Worm (Caenorhabditis elegans) whole organism, young adult: ENCODE measurements around the gene ZK822.1.
A peak's percentile ranks its signal among the peaks of the same experiment; 100 is the strongest.

Experiments used
- B0261.1 ChIP-seq: sonication (generic microtip); optimal IDR thresholded peaks from 2 replicates; lab custom pipeline; 2016; ENCODE audit warnings: mild to moderate bottlenecking, missing genetic modification characterization, moderate library complexity, missing compliant biosample characterization
- D2030.7 ChIP-seq: fragments of 200-800 bp; sonication (Bioruptor generic); IDR thresholded peaks from 2 replicates; pipeline ENCODE4 v1.3.6; 2022; ENCODE audit warnings: missing genetic modification reagents, missing genetic modification characterization, missing compliant biosample characterization
- F10E7.11 ChIP-seq: sonication (generic microtip); optimal IDR thresholded peaks from 2 replicates; lab custom pipeline; 2017; ENCODE audit warnings: mild to moderate bottlenecking, missing genetic modification characterization, moderate library complexity, missing compliant biosample characterization
- F22D6.2 ChIP-seq: sonication (generic microtip); optimal IDR thresholded peaks from 2 replicates; lab custom pipeline; 2016; ENCODE audit warnings: mild to moderate bottlenecking, missing genetic modification characterization, missing compliant biosample characterization
- F23B12.7 ChIP-seq: sonication (generic microtip); optimal IDR thresholded peaks from 2 replicates; lab custom pipeline; 2017; ENCODE audit warnings: missing genetic modification characterization, mild to moderate bottlenecking, missing compliant biosample characterization, antibody characterized with exemption, moderate library complexity; ENCODE audit not compliant: insufficient read depth
- F39B2.1 ChIP-seq: fragments of 200-800 bp; sonication (Bioruptor generic); IDR thresholded peaks from 2 replicates; pipeline ENCODE4 v1.3.6; 2022; ENCODE audit warnings: missing genetic modification reagents, missing genetic modification characterization, missing compliant biosample characterization
- K11D2.4 ChIP-seq: fragments of 200-800 bp; sonication (Bioruptor generic); IDR thresholded peaks from 2 replicates; pipeline ENCODE4 v1.3.6; 2022; ENCODE audit warnings: missing genetic modification reagents, missing genetic modification characterization, missing compliant biosample characterization
- K12H6.12 ChIP-seq: fragments of 200-800 bp; sonication (Bioruptor generic); optimal IDR thresholded peaks from 2 replicates; lab custom pipeline; 2018; ENCODE audit warnings: mild to moderate bottlenecking, missing genetic modification characterization, missing compliant biosample characterization
- ZK185.1 ChIP-seq: sonication (generic microtip); optimal IDR thresholded peaks from 2 replicates; lab custom pipeline; 2016; ENCODE audit warnings: mild to moderate bottlenecking, missing genetic modification characterization, missing compliant biosample characterization; ENCODE audit not compliant: poor library complexity, severe bottlenecking
- akir-1 ChIP-seq: fragments of 200-800 bp; sonication (Bioruptor generic); optimal IDR thresholded peaks from 2 replicates; lab custom pipeline; 2018; ENCODE audit warnings: mild to moderate bottlenecking, missing genetic modification characterization, moderate library complexity, missing compliant biosample characterization
- ama-1 ChIP-seq, 3 experiments: fragments of 150-350 bp in 1 of 3; sonication (generic microtip) in 2 of 3; optimal IDR thresholded peaks; 2 replicates each; lab custom pipeline; 2014 to 2018; ENCODE audit warnings: missing biosample characterization in 2 of 3, missing genetic modification characterization in 2 of 3, missing genetic modification reagents in 2 of 3
- aptf-2 ChIP-seq: fragments of 200-800 bp; sonication (Bioruptor generic); conservative IDR thresholded peaks from 2 replicates; pipeline ENCODE4 v1.3.6; 2022; ENCODE audit warnings: missing genetic modification reagents, missing genetic modification characterization, missing compliant biosample characterization
- attf-6 ChIP-seq: fragments of 200-800 bp; sonication (Bioruptor generic); IDR thresholded peaks from 2 replicates; pipeline ENCODE4 v1.3.6; 2022; ENCODE audit warnings: missing genetic modification reagents, missing genetic modification characterization, missing compliant biosample characterization
- bed-2 ChIP-seq: fragments of 200-800 bp; sonication (Bioruptor generic); IDR thresholded peaks from 2 replicates; pipeline ENCODE4 v1.3.6; 2022; ENCODE audit warnings: missing genetic modification reagents, missing genetic modification characterization, missing compliant biosample characterization
- ceh-40 ChIP-seq: fragments of 200-800 bp; sonication (Bioruptor generic); IDR thresholded peaks from 2 replicates; pipeline ENCODE4 v1.3.6; 2022; ENCODE audit warnings: missing genetic modification characterization, missing compliant biosample characterization
- ceh-79 ChIP-seq: sonication (generic microtip); optimal IDR thresholded peaks from 2 replicates; lab custom pipeline; 2017; ENCODE audit warnings: mild to moderate bottlenecking, missing genetic modification characterization, missing compliant biosample characterization
- chd-7 ChIP-seq: sonication (generic microtip); optimal IDR thresholded peaks from 2 replicates; lab custom pipeline; 2016; ENCODE audit warnings: mild to moderate bottlenecking, missing genetic modification characterization, moderate library complexity, missing compliant biosample characterization
- dpl-1 ChIP-seq: fragments of 150-350 bp; optimal IDR thresholded peaks from 2 replicates; lab custom pipeline; 2014; ENCODE audit warnings: missing biosample characterization, missing genetic modification reagents, missing genetic modification characterization
- efl-1 ChIP-seq: fragments of 150-350 bp; optimal IDR thresholded peaks from 2 replicates; lab custom pipeline; 2014; ENCODE audit warnings: missing biosample characterization, missing genetic modification reagents, missing genetic modification characterization
- egl-44 ChIP-seq: fragments of 200-800 bp; sonication (Bioruptor generic); IDR thresholded peaks from 2 replicates; pipeline ENCODE4 v1.3.6; 2022; ENCODE audit warnings: missing genetic modification reagents, missing genetic modification characterization, missing compliant biosample characterization
- ekl-4 ChIP-seq: fragments of 200-800 bp; sonication (Bioruptor generic); IDR thresholded peaks from 2 replicates; pipeline ENCODE4 v1.3.6; 2022; ENCODE audit warnings: missing genetic modification reagents, missing genetic modification characterization, missing compliant biosample characterization
- gei-17 ChIP-seq: fragments of 200-800 bp; sonication (Bioruptor generic); optimal IDR thresholded peaks from 2 replicates; lab custom pipeline; 2018; ENCODE audit warnings: mild to moderate bottlenecking, missing genetic modification characterization, missing compliant biosample characterization
- him-1 ChIP-seq: sonication (generic microtip); optimal IDR thresholded peaks from 2 replicates; lab custom pipeline; 2016; ENCODE audit warnings: missing genotype, missing genetic modification reagents, missing genetic modification characterization, missing compliant biosample characterization
- hlh-12 ChIP-seq: sonication (generic microtip); optimal IDR thresholded peaks from 2 replicates; lab custom pipeline; 2016; ENCODE audit warnings: missing genetic modification characterization, missing compliant biosample characterization
- let-526 ChIP-seq: fragments of 200-800 bp; sonication (Bioruptor generic); IDR thresholded peaks from 2 replicates; pipeline ENCODE4 v1.3.6; 2022; ENCODE audit warnings: missing genetic modification reagents, missing genetic modification characterization, missing compliant biosample characterization
- lin-35 ChIP-seq, 3 experiments: fragments of 150-350 bp in 2 of 3; sonication (generic microtip) in 1 of 3; optimal IDR thresholded peaks; 2 replicates each; lab custom pipeline; 2014 to 2018; ENCODE audit warnings: missing biosample characterization in 3 of 3, missing genetic modification characterization in 3 of 3, missing genetic modification reagents in 3 of 3
- lin-54 ChIP-seq: fragments of 200-800 bp; sonication (Bioruptor generic); optimal IDR thresholded peaks from 2 replicates; lab custom pipeline; 2018; ENCODE audit warnings: mild to moderate bottlenecking, missing genetic modification characterization, missing compliant biosample characterization
- madf-3 ChIP-seq: fragments of 200-800 bp; sonication (Bioruptor generic); IDR thresholded peaks from 2 replicates; pipeline ENCODE4 v1.3.6; 2022; ENCODE audit warnings: missing genetic modification reagents, missing genetic modification characterization, missing compliant biosample characterization
- mel-28 ChIP-seq: sonication (generic microtip); optimal IDR thresholded peaks from 2 replicates; lab custom pipeline; 2016; ENCODE audit warnings: borderline replicate concordance, mild to moderate bottlenecking, missing genetic modification characterization, missing compliant biosample characterization
- mes-4 ChIP-seq: sonication (generic microtip); optimal IDR thresholded peaks from 2 replicates; lab custom pipeline; 2016; ENCODE audit warnings: missing genotype, missing genetic modification characterization, missing compliant biosample characterization
- nfya-2 ChIP-seq: fragments of 200-800 bp; sonication (Bioruptor generic); IDR thresholded peaks from 2 replicates; pipeline ENCODE4 v1.3.6; 2022; ENCODE audit warnings: missing genetic modification reagents, missing genetic modification characterization, missing compliant biosample characterization
- nfyb-1 ChIP-seq: fragments of 200-800 bp; sonication (Bioruptor generic); IDR thresholded peaks from 2 replicates; pipeline ENCODE4 v1.3.6; 2022; ENCODE audit warnings: missing genetic modification reagents, missing genetic modification characterization, missing compliant biosample characterization
- nhr-80 ChIP-seq: sonication (generic microtip); optimal IDR thresholded peaks from 2 replicates; lab custom pipeline; 2016; ENCODE audit warnings: missing genetic modification characterization, missing compliant biosample characterization
- pbrm-1 ChIP-seq: fragments of 200-800 bp; sonication (Bioruptor generic); IDR thresholded peaks from 2 replicates; pipeline ENCODE4 v1.3.6; 2022; ENCODE audit warnings: missing genetic modification reagents, missing genetic modification characterization, missing compliant biosample characterization
- snpc-1.1 ChIP-seq: sonication (generic microtip); optimal IDR thresholded peaks from 2 replicates; lab custom pipeline; 2017; ENCODE audit warnings: missing genetic modification characterization, mild to moderate bottlenecking, missing compliant biosample characterization, antibody characterized with exemption, moderate library complexity, missing genotype, missing genetic modification reagents; ENCODE audit not compliant: insufficient read depth
- snpc-1.3 ChIP-seq: sonication (generic microtip); optimal IDR thresholded peaks from 2 replicates; lab custom pipeline; 2017; ENCODE audit warnings: missing genetic modification characterization, mild to moderate bottlenecking, missing compliant biosample characterization, antibody characterized with exemption, moderate library complexity, missing genotype, missing genetic modification reagents; ENCODE audit not compliant: insufficient read depth
- snpc-4 ChIP-seq, 5 experiments: fragments of 150-350 bp in 1 of 5; sonication (generic microtip) in 4 of 5; optimal IDR thresholded peaks; 2 replicates each; lab custom pipeline; 2014 to 2018; ENCODE audit warnings: missing genetic modification characterization in 5 of 5, missing biosample characterization in 3 of 5, antibody characterized with exemption in 2 of 5, mild to moderate bottlenecking in 2 of 5, missing compliant biosample characterization in 2 of 5, missing genotype in 2 of 5, moderate library complexity in 2 of 5, missing genetic modification reagents in 1 of 5
- somi-1 ChIP-seq: fragments of 200-800 bp; sonication (Bioruptor generic); optimal IDR thresholded peaks from 2 replicates; lab custom pipeline; 2018; ENCODE audit warnings: mild to moderate bottlenecking, missing genetic modification characterization, missing compliant biosample characterization
- sptf-2 ChIP-seq: fragments of 200-800 bp; sonication (Bioruptor generic); optimal IDR thresholded peaks from 2 replicates; lab custom pipeline; 2018; ENCODE audit warnings: mild to moderate bottlenecking, missing genetic modification characterization, missing compliant biosample characterization
- tbx-9 ChIP-seq: sonication (generic microtip); optimal IDR thresholded peaks from 2 replicates; lab custom pipeline; 2016; ENCODE audit warnings: borderline replicate concordance, missing genetic modification characterization, inconsistent platforms, missing compliant biosample characterization
- unc-62 ChIP-seq: fragments of 150-350 bp; optimal IDR thresholded peaks from 2 replicates; lab custom pipeline; 2014; ENCODE audit warnings: missing biosample characterization, missing genetic modification reagents, missing genetic modification characterization
- zim-3 ChIP-seq: sonication (generic microtip); optimal IDR thresholded peaks from 2 replicates; lab custom pipeline; 2017; ENCODE audit warnings: mild to moderate bottlenecking, missing genetic modification characterization, moderate library complexity, missing compliant biosample characterization
- ztf-25 ChIP-seq: fragments of 200-800 bp; sonication (Bioruptor generic); IDR thresholded peaks from 2 replicates; pipeline ENCODE4 v1.3.6; 2022; ENCODE audit warnings: missing genetic modification reagents, missing genetic modification characterization, missing compliant biosample characterization
- ztf-26 ChIP-seq: sonication (generic microtip); optimal IDR thresholded peaks from 2 replicates; lab custom pipeline; 2017; ENCODE audit warnings: missing genetic modification characterization, missing compliant biosample characterization
- ztf-28 ChIP-seq: fragments of 200-800 bp; sonication (Bioruptor generic); IDR thresholded peaks from 2 replicates; pipeline ENCODE4 v1.3.6; 2022; ENCODE audit warnings: missing genetic modification reagents, missing genetic modification characterization, missing compliant biosample characterization
- ztf-3 ChIP-seq: fragments of 200-800 bp; sonication (Bioruptor generic); optimal IDR thresholded peaks from 2 replicates; lab custom pipeline; 2018; ENCODE audit warnings: mild to moderate bottlenecking, missing genetic modification characterization, missing compliant biosample characterization
- ztf-6 ChIP-seq: fragments of 200-800 bp; sonication (Bioruptor generic); IDR thresholded peaks from 2 replicates; pipeline ENCODE4 v1.3.6; 2022; ENCODE audit warnings: missing genetic modification reagents, missing genetic modification characterization, missing compliant biosample characterization

Gene ZK822.1

DNA sequence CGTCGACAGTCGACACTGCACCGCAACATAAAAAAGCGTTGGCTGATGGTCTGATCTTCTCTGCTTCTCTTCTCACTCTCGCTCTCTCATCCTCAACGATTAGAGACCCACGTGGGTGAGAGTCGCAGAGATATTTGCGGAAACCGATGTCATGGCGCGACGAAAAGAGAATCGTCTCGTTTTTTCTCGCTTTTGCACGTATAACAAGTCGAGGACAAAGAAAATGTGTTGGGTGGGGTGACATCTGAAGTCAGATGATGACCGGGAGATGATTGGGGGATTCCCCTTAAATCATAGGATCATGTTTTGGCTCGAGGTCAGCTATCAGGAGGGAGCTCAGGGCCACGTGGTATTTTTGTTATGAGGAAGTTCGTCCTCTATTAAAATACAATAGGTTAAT, 34.5 kb upstream of the ZK822.1 start (continued):
- no peak for TF ChIP-seq dpl-1 (GFP tag; lab: Kevin White, UChicago)
- no peak for TF ChIP-seq ztf-28
- TF ChIP-seq ztf-6 (GFP tag; lab: Robert Waterston, UW): no peak
- TF ChIP-seq nfyb-1 (GFP tag; lab: Robert Waterston, UW): peak; percentile 81; the same call in 1 of the 2 replicates
- no peak for TF ChIP-seq tbx-9 (tag; lab: Kevin White, UChicago)
- peak; percentile 32 for TF ChIP-seq akir-1 (GFP tag; lab: Kevin White, UChicago)
- TF ChIP-seq mel-28 (tag; lab: Kevin White, UChicago): no peak
- peak; percentile 90 for TF ChIP-seq egl-44 (GFP tag; lab: Robert Waterston, UW)
- TF ChIP-seq F23B12.7: no peak
- peak; percentile 74; the same call in 1 of the 2 replicates for TF ChIP-seq let-526 (GFP tag; lab: Robert Waterston, UW)
- no peak for TF ChIP-seq sptf-2 (GFP tag; lab: Kevin White, UChicago)
- no peak for TF ChIP-seq F39B2.1 (GFP tag; lab: Robert Waterston, UW)
- no peak for TF ChIP-seq F10E7.11 (tag; lab: Kevin White, UChicago)
- no peak for TF ChIP-seq B0261.1 (tag; lab: Kevin White, UChicago)
- TF ChIP-seq madf-3: no peak
- peak; percentile 74 for TF ChIP-seq gei-17 (GFP tag; lab: Kevin White, UChicago)
- TF ChIP-seq unc-62: no peak
- TF ChIP-seq K11D2.4 (GFP tag; lab: Robert Waterston, UW): peak; percentile 93
- TF ChIP-seq lin-54 (GFP tag; lab: Kevin White, UChicago): peak; percentile 40
- peak; percentile 94 for TF ChIP-seq chd-7 (tag; lab: Kevin White, UChicago)
- TF ChIP-seq mes-4 (tag; lab: Kevin White, UChicago): no peak
- TF ChIP-seq nhr-80 (tag; lab: Kevin White, UChicago): peak; percentile 84
- no peak for TF ChIP-seq ztf-25 (GFP tag; lab: Robert Waterston, UW)
- TF ChIP-seq snpc-1.1 (tag; lab: Kevin White, UChicago): no peak
- no peak for TF ChIP-seq zim-3 (tag; lab: Kevin White, UChicago)
- TF ChIP-seq ztf-26 (tag; lab: Kevin White, UChicago): peak; percentile 97
- TF ChIP-seq bed-2: no peak
- no peak for TF ChIP-seq aptf-2 (GFP tag; lab: Robert Waterston, UW)
- TF ChIP-seq pbrm-1: peak; percentile 44; the same call in 1 of the 2 replicates
- no peak for TF ChIP-seq nfya-2 (GFP tag; lab: Robert Waterston, UW)
- no peak for TF ChIP-seq ama-1 (optimal IDR thresholded peaks at IDR 0.05; lab: Kevin White, UChicago)
- no peak for TF ChIP-seq ama-1 (GFP tag; optimal IDR thresholded peaks at IDR 0.05; lab: Kevin White, UChicago)
- no peak for TF ChIP-seq hlh-12 (tag; lab: Kevin White, UChicago)
- TF ChIP-seq snpc-4 (GFP tag; optimal IDR thresholded peaks at IDR 0.05; lab: Kevin White, UChicago): no peak
- TF ChIP-seq snpc-4 (tag; optimal IDR thresholded peaks at IDR 0.05; lab: Kevin White, UChicago): peak in 1 of 4 experiments; percentile 44
- 0 out of 2 replicates have a peak, but pooled peaks have one; percentile 26 for TF ChIP-seq ceh-40 (GFP tag; lab: Robert Waterston, UW)
- TF ChIP-seq lin-35 (GFP tag; optimal IDR thresholded peaks at IDR 0.05; lab: Kevin White, UChicago): no peak
- peak; percentile 80 for TF ChIP-seq F22D6.2 (tag; lab: Kevin White, UChicago)
- peak; percentile 97 for TF ChIP-seq somi-1 (GFP tag; lab: Kevin White, UChicago)
- peak; percentile 70 for TF ChIP-seq ztf-3 (GFP tag; lab: Kevin White, UChicago)
- no peak for TF ChIP-seq attf-6 (GFP tag; lab: Robert Waterston, UW)
- peak; percentile 75; the same call in 1 of the 2 replicates for TF ChIP-seq ekl-4 (GFP tag; lab: Robert Waterston, UW)
- no peak for TF ChIP-seq him-1 (tag; lab: Kevin White, UChicago)
- no peak for TF ChIP-seq ceh-79 (tag; lab: Kevin White, UChicago)
- TF ChIP-seq K12H6.12: peak; percentile 82
- TF ChIP-seq snpc-1.3 (tag; lab: Kevin White, UChicago): no peak
- no peak for TF ChIP-seq ZK185.1 (tag; lab: Kevin White, UChicago)
- no peak for TF ChIP-seq efl-1
- no peak for TF ChIP-seq D2030.7 (GFP tag; lab: Robert Waterston, UW)
